Worm (Caenorhabditis elegans) whole organism, L1 larva: Measurements from ENCODE around the gene wht-7.

Experiments
- C16A3.4 ChIP-seq: fragments of 150-350 bp; optimal IDR thresholded peaks from 2 replicates; lab custom pipeline; 2014; ENCODE audit warnings: missing biosample characterization, missing genetic modification characterization
- blmp-1 ChIP-seq: fragments of 150-350 bp; optimal IDR thresholded peaks from 2 replicates; lab custom pipeline; 2014; ENCODE audit warnings: missing biosample characterization, missing genetic modification characterization
- ceh-63 ChIP-seq: fragments of 200-800 bp; sonication (Bioruptor generic); optimal IDR thresholded peaks from 2 replicates; lab custom pipeline; 2018; ENCODE audit warnings: mild to moderate bottlenecking, missing genetic modification characterization, missing compliant biosample characterization
- ceh-82 ChIP-seq, 3 experiments: fragments of 150-350 bp in 1 of 3; sonication (generic microtip) in 2 of 3; optimal IDR thresholded peaks; 2 replicates each; lab custom pipeline; 2014 to 2017; ENCODE audit warnings: missing biosample characterization in 3 of 3, missing genetic modification characterization in 3 of 3
- ceh-90 ChIP-seq: sonication (generic microtip); optimal IDR thresholded peaks from 2 replicates; lab custom pipeline; 2016; ENCODE audit warnings: missing genetic modification characterization, missing compliant biosample characterization
- efl-1 ChIP-seq, 4 experiments: fragments of 150-350 bp; optimal IDR thresholded peaks in 3 of 4; peaks in 1 of 4; 1 replicate in 1 of 4; 2 replicates in 3 of 4; lab custom pipeline; 2014; ENCODE audit warnings: missing biosample characterization in 2 of 4, missing genetic modification characterization in 2 of 4, missing genetic modification reagents in 2 of 4
- efl-3 ChIP-seq: fragments of 200-800 bp; sonication (Bioruptor generic); optimal IDR thresholded peaks from 2 replicates; lab custom pipeline; 2018; ENCODE audit warnings: mild to moderate bottlenecking, missing genetic modification characterization, missing compliant biosample characterization
- lin-35 ChIP-seq, 2 experiments: fragments of 150-350 bp; optimal IDR thresholded peaks; 2 replicates each; lab custom pipeline; 2014; ENCODE audit warnings: missing biosample characterization in 2 of 2, missing genetic modification characterization in 2 of 2, missing genetic modification reagents in 2 of 2
- lin-39 ChIP-seq: fragments of 150-350 bp; optimal IDR thresholded peaks from 2 replicates; lab custom pipeline; 2014; ENCODE audit warnings: missing biosample characterization, missing genetic modification reagents, missing genetic modification characterization

The wht-7 gene

ce11 chrIII:6105897-6106296 lies 43.5 kb downstream of the wht-7 start:
- TF ChIP-seq ceh-63 (GFP tag; lab: Kevin White, UChicago) (no peak), lin-39 (no peak), efl-3 (GFP tag; lab: Kevin White, UChicago) (no peak), ceh-82 (tag; optimal IDR thresholded peaks at IDR 0.05; lab: Kevin White, UChicago) (no peak), efl-1 (optimal IDR thresholded peaks at IDR 0.05; lab: Kevin White, UChicago) (no peak), efl-1 (GFP tag; optimal IDR thresholded peaks at IDR 0.05 in 1 of 2; lab: Kevin White, UChicago) (peak in 1 of 2 experiments; percentile 62), C16A3.4 (no peak), blmp-1 (tag; lab: Kevin White, UChicago) (peak; percentile 62)

ce11 chrIII:6102762-6103161 lies 46.6 kb downstream of the wht-7 start, which contains the start of gene C05D10.4:
C05D10.4 (minus strand) TSS chrIII:6102862.
- TF ChIP-seq ceh-90 (tag; lab: Kevin White, UChicago), result no peak

- TF ChIP-seq lin-35 (GFP tag; optimal IDR thresholded peaks at IDR 0.05; lab: Kevin White, UChicago), result no peak
- peak; percentile 92 for TF ChIP-seq blmp-1 (tag; lab: Kevin White, UChicago)
- no peak for TF ChIP-seq ceh-82 (tag; optimal IDR thresholded peaks at IDR 0.05; lab: Kevin White, UChicago)
Measured at ce11 chrIII:6095654-6096053, 53.7 kb downstream of the wht-7 start.
